Worm (Caenorhabditis elegans) whole organism, L3 larva: ENCODE measurements around the gene T27E9.2.

Experiments
- aly-2 ChIP-seq: fragments of 150-350 bp; optimal IDR thresholded peaks from 2 replicates; lab custom pipeline; 2014; ENCODE audit warnings: missing biosample characterization, missing genetic modification characterization
- elt-1 ChIP-seq: fragments of 150-350 bp; optimal IDR thresholded peaks from 2 replicates; lab custom pipeline; 2014; ENCODE audit warnings: missing biosample characterization, missing genetic modification characterization
- eor-1 ChIP-seq, 2 experiments: fragments of 150-350 bp; optimal IDR thresholded peaks; 2 replicates each; lab custom pipeline; 2014 to 2018; ENCODE audit warnings: missing biosample characterization in 2 of 2, missing genetic modification characterization in 2 of 2
- nhr-11 ChIP-seq: fragments of 150-350 bp; optimal IDR thresholded peaks from 2 replicates; lab custom pipeline; 2014; ENCODE audit warnings: missing biosample characterization, missing genetic modification characterization
- unc-62 ChIP-seq: fragments of 150-350 bp; sonication (generic microtip); optimal IDR thresholded peaks from 4 replicates; lab custom pipeline; 2014; ENCODE audit warnings: missing biosample characterization, missing genetic modification reagents, missing genetic modification characterization
- zag-1 ChIP-seq: fragments of 150-350 bp; optimal IDR thresholded peaks from 2 replicates; lab custom pipeline; 2014; ENCODE audit warnings: missing biosample characterization, missing genetic modification characterization

- TF ChIP-seq unc-62 (GFP tag; lab: Kevin White, UChicago) = no peak
- no peak for TF ChIP-seq zag-1
- no peak for TF ChIP-seq nhr-11 (tag; lab: Kevin White, UChicago)
- TF ChIP-seq eor-1 (tag; optimal IDR thresholded peaks at IDR 0.05; lab: Kevin White, UChicago) = no peak
- TF ChIP-seq aly-2 (tag; lab: Kevin White, UChicago) = no peak
- TF ChIP-seq elt-1 = no peak
Measured at ce11 chrIII:13476682-13477081, 14.3 kb upstream of the T27E9.2 start, which contains the start of gene T27E9.6.
